Fruit fly (Drosophila melanogaster): Measurements from ENCODE around the gene CG7567.

CG7567 gene

DNA sequence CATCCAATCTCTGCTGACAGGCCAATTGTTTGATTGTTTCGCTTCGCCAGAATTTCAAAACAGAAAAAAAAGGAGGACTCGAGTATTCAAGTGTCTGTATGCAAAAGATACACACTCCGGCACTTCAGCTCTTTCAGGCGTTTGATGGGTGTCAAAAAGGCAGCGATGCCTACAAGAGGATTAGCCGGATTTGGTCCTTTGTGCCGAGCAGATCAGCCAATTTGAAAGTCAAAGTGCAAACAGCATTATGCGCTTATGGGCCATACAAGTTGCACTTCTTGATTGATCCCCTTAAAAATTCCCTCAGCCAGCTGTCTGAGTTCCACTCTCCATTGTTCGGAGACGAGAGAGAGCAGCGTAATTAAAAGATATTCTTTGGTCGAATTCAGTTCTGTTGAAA is 41.5 kb downstream of the CG7567 start:
- TF ChIP-seq tll (GFP tag; optimal IDR thresholded peaks at IDR 0.05) (peak in 1 of 2 experiments; percentile 96), CG4820 (GFP tag; optimal IDR thresholded peaks at IDR 0.05) (no peak), D (optimal IDR thresholded peaks at IDR 0.05) (peak; percentile 67), D (GFP tag; optimal IDR thresholded peaks at IDR 0.05) (no peak)

DNA sequence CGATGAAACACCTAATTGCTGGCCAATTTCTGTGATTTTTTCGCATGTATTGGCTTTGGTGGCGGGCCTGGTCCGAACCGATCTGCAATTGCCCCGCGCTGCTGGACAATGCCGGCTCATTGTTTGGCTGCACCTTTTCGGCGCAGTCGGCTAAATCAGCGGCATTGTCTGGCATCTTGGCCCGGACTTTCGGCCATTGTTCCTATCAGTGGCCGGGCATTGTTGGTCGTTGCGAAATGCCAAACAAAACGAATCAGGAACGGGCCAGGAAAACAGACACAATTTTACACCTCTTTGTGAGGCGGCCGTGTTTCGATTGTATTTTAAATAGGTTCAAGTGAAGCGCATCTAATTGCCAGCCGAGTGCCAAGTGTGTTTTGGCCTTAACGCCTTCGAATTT is 42.7 kb downstream of the CG7567 start:
- TF ChIP-seq Hr39 (optimal IDR thresholded peaks at IDR 0.05), result no peak
- TF ChIP-seq Myb (GFP tag; optimal IDR thresholded peaks at IDR 0.05), result no peak
- no peak for TF ChIP-seq prd (optimal IDR thresholded peaks at IDR 0.05)
- TF ChIP-seq prd (GFP tag; IDR thresholded peaks at IDR 0.05), result 0 out of 3 replicates have a peak, but pooled peaks have one; percentile 12
- TF ChIP-seq tll (GFP tag; optimal IDR thresholded peaks at IDR 0.05), result peak in 1 of 2 experiments; percentile 37
- peak; percentile 96 for TF ChIP-seq D (optimal IDR thresholded peaks at IDR 0.05)
- no peak for TF ChIP-seq D (GFP tag; optimal IDR thresholded peaks at IDR 0.05)
- peak; percentile 69 for TF ChIP-seq zen (tag; optimal IDR thresholded peaks at IDR 0.05)

DNA sequence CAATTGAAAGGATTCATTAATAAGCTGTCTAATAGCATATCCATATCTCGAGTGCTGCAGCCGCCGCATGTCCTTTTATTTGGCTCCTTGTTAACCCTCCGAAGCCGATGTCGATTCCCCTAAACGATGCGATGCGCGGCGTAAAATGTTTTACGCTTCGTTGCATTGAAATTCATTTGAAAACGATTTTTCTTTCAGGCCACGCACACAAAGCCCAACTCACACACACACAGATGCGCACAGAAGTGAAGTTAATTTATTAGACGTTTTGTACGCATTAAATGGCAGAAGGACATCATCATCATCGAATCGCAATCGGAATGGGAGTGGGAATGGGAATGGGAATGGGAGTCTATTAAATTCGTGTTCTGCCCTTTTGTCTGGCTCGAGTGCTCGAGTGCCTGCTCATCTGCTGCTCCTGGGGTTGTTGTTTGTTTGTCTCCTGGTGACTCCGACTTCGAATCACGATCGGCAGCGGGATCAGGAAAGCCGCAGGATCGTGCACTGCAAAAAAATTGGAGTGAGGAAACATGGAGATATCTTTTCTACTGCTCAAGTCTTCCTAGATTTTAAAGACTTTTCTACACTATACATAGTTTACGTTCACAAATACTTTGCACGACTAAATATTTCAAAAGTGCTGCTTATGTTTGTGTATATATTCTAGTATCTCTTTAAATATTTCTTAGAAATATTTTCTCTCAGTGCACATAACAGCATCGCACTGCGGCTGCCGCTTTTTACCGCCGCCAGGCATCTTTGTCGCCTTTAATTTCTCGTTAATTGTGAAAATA is 46.8 kb downstream of the CG7567 start:
- TF ChIP-seq Med (GFP tag) (no peak), Rfx (GFP tag; IDR thresholded peaks at IDR 0.05) (no peak), CG2129 (GFP tag; IDR thresholded peaks at IDR 0.05; ENCODE audit: partially characterized antibody) (no peak), Blimp-1 (GFP tag; optimal IDR thresholded peaks at IDR 0.05) (peak; percentile 3), corto (GFP tag; optimal IDR thresholded peaks at IDR 0.05) (no peak), Jarid2 (GFP tag; optimal IDR thresholded peaks at IDR 0.05) (peak; percentile 1), amos (GFP tag; IDR thresholded peaks at IDR 0.05; ENCODE audit: partially characterized antibody) (no peak), CG15601 (tag; optimal IDR thresholded peaks at IDR 0.05) (no peak), Dbx (GFP tag; IDR thresholded peaks at IDR 0.05) (no peak), Eip74EF (GFP tag; optimal IDR thresholded peaks at IDR 0.05) (no peak), trem (tag; optimal IDR thresholded peaks at IDR 0.05) (peak; percentile 37), E2f2 (GFP tag; IDR thresholded peaks at IDR 0.05) (no peak), CG2199 (GFP tag; IDR thresholded peaks at IDR 0.05) (peak; percentile 66; the same call in 1 of the 3 replicates), CG15479 (GFP tag; optimal IDR thresholded peaks at IDR 0.05) (no peak), CG1647 (GFP tag; optimal IDR thresholded peaks at IDR 0.05) (no peak), sqz (GFP tag; optimal IDR thresholded peaks at IDR 0.05) (no peak), gem (tag; optimal IDR thresholded peaks at IDR 0.05) (peak; percentile 49), HLH54F (GFP tag; optimal IDR thresholded peaks at IDR 0.05) (no peak), CG8359 (GFP tag; optimal IDR thresholded peaks at IDR 0.05; ENCODE audit: borderline replicate concordance) (no peak), hb (GFP tag; IDR thresholded peaks at IDR 0.05; ENCODE audit: partially characterized antibody) (no peak), CG15696 (tag; optimal IDR thresholded peaks at IDR 0.05) (peak; percentile 70), MTF-1 (GFP tag; optimal IDR thresholded peaks at IDR 0.05; ENCODE audit: borderline replicate concordance) (no peak), CG12104 (GFP tag; optimal IDR thresholded peaks at IDR 0.05) (no peak), CG13894 (tag; optimal IDR thresholded peaks at IDR 0.05) (no peak), CG4404 (GFP tag; IDR thresholded peaks at IDR 0.05) (peak; percentile 66), CG12236 (GFP tag; optimal IDR thresholded peaks at IDR 0.05) (peak; percentile 4), CG10959 (GFP tag; IDR thresholded peaks at IDR 0.05) (peak; percentile 39; the same call in 1 of the 2 replicates), lbe (GFP tag; optimal IDR thresholded peaks at IDR 0.05) (no peak), Pdp1 (GFP tag; optimal IDR thresholded peaks at IDR 0.05) (no peak), schlank (tag; optimal IDR thresholded peaks at IDR 0.05) (no peak), CG14667 (GFP tag; IDR thresholded peaks at IDR 0.05) (no peak), gro (GFP tag; optimal IDR thresholded peaks at IDR 0.05) (no peak), D19A (tag; optimal IDR thresholded peaks at IDR 0.05) (peak; percentile 28), B-H1 (GFP tag; IDR thresholded peaks at IDR 0.05) (no peak), CG2202 (tag; optimal IDR thresholded peaks at IDR 0.05) (peak; percentile 20), Side (GFP tag; optimal IDR thresholded peaks at IDR 0.05) (no peak)
